Fruit fly (Drosophila melanogaster): ENCODE measurements around the gene CG31211.
A peak's percentile ranks its signal among the peaks of the same experiment; 100 is the strongest.

The CG31211 gene

dm6 chr3R:11968030-11968753, 18.7 kb downstream of the CG31211 start:
- TF ChIP-seq foxo (GFP tag; optimal IDR thresholded peaks at IDR 0.05) (no peak), CG32264 (GFP tag; optimal IDR thresholded peaks at IDR 0.05) (no peak)

DNA sequence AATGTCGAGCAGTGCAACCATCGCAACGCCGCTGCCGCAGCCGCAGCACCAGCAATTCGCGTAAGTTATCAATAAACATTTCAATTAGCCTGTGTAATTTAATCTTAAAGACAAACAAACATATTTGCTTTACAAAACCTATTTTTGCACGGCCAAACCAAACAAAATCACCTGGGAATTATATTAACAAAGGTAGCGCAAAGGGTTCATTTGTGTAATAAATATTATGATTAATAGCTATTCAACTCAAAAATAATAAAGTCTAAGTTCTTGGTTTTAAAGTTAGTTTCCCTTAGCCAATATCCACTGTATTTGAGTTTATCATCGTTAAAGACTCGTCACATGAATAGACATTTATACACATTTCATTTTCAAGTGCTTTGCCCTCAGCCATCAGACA, 19.7 kb downstream of the CG31211 start:
- peak; percentile 5 for TF ChIP-seq ey (GFP tag; optimal IDR thresholded peaks at IDR 0.05)
- no peak for TF ChIP-seq pan (optimal IDR thresholded peaks at IDR 0.05)

- TF ChIP-seq h (GFP tag; optimal IDR thresholded peaks at IDR 0.05) (no peak), fru (GFP tag; optimal IDR thresholded peaks at IDR 0.05) (no peak), CG32264 (GFP tag; optimal IDR thresholded peaks at IDR 0.05) (no peak), ey (GFP tag; optimal IDR thresholded peaks at IDR 0.05) (no peak), dl (GFP tag; optimal IDR thresholded peaks at IDR 0.05; ENCODE audit: insufficient read depth in 1 of 2, partially characterized antibody in 2 of 2) (no peak), Hr78 (GFP tag; optimal IDR thresholded peaks at IDR 0.05) (no peak)
Measured at dm6 chr3R:11971394-11971793, 21.9 kb downstream of the CG31211 start, which contains the start of gene GC2. Gene GC2 (plus strand): TSS chr3R:11971694.

DNA sequence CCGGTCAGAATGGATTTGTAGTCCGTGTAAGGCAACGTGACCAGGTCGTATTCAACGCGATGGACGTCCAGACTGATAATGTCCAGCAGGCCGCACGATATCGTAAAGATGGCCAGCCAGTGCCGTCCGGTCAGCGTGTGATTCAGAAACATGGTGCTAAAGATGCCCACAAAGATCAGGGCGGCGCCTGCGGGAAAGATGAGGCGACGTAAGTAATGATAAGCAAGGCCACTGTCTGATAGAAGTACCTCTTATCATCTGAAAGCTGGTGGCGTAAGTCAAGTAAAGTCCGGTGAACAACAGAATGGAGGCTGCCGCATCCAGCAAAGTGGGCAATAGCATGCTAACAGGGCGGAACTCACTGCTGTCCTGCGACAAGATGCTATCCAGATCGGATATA, 24.3 kb downstream of the CG31211 start:
- no peak for TF ChIP-seq Rel (GFP tag; optimal IDR thresholded peaks at IDR 0.05)
- TF ChIP-seq Rel (tag; optimal IDR thresholded peaks at IDR 0.05), result peak; percentile 35
- TF ChIP-seq brk (GFP tag; optimal IDR thresholded peaks at IDR 0.05), result no peak

DNA sequence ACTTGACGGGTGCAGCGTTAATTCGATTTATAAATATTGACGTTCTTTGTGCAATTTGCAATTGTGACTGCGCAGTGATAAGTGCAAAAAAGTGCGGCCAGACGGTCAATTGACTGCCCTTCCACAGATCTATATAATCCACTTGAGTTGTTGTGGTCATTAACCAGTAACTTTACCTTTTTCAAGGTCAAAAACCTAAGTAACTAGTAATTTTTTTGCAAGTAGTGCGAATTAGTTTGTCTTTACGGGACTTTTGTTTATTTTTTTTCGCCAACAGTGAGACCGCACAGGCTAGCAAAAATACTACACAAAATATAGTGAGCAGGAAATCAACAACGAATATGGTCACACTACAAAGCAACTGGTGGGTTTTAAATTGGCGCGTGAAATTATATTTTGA, 25.2 kb downstream of the CG31211 start, which contains the start of gene Tango9:
Gene Tango9 (minus strand): TSS at position 280 of the 400 bp plus-strand sequence.
- TF ChIP-seq pan (optimal IDR thresholded peaks at IDR 0.05) (no peak), Hr83 (GFP tag; optimal IDR thresholded peaks at IDR 0.05; ENCODE audit: poor library complexity, severe bottlenecking) (peak; percentile 36), rgr (GFP tag; optimal IDR thresholded peaks at IDR 0.05) (peak; percentile 51), Dfd (GFP tag; optimal IDR thresholded peaks at IDR 0.05) (no peak), tai (GFP tag; optimal IDR thresholded peaks at IDR 0.05) (no peak), psq (GFP tag; optimal IDR thresholded peaks at IDR 0.05) (no peak), foxo (GFP tag; optimal IDR thresholded peaks at IDR 0.05) (peak in 1 of 2 experiments; percentile 53), CG9705 (GFP tag; optimal IDR thresholded peaks at IDR 0.05) (peak; percentile 32), Jra (GFP tag; optimal IDR thresholded peaks at IDR 0.05) (no peak), CrebA (GFP tag; optimal IDR thresholded peaks at IDR 0.05; ENCODE audit: borderline replicate concordance) (no peak), lola (GFP tag; optimal IDR thresholded peaks at IDR 0.05) (no peak), brk (GFP tag; optimal IDR thresholded peaks at IDR 0.05) (no peak), GATAd (GFP tag; optimal IDR thresholded peaks at IDR 0.05) (no peak), CG32264 (GFP tag; optimal IDR thresholded peaks at IDR 0.05) (no peak), Mio (GFP tag; optimal IDR thresholded peaks at IDR 0.05) (no peak), ey (GFP tag; optimal IDR thresholded peaks at IDR 0.05) (peak; percentile 21), Hnf4 (GFP tag; optimal IDR thresholded peaks at IDR 0.05) (no peak), dl (GFP tag; optimal IDR thresholded peaks at IDR 0.05; ENCODE audit: insufficient read depth in 1 of 2, partially characterized antibody in 2 of 2) (no peak), sv (GFP tag; optimal IDR thresholded peaks at IDR 0.05) (no peak), br (GFP tag; optimal IDR thresholded peaks at IDR 0.05) (peak; percentile 33), Sp1 (GFP tag; optimal IDR thresholded peaks at IDR 0.05) (peak; percentile 42), HLH106 (tag; optimal IDR thresholded peaks at IDR 0.05) (peak; percentile 47), Abd-B (GFP tag; optimal IDR thresholded peaks at IDR 0.05) (no peak), jim (GFP tag; optimal IDR thresholded peaks at IDR 0.05) (no peak), OdsH (GFP tag; optimal IDR thresholded peaks at IDR 0.05) (no peak), sage (GFP tag; optimal IDR thresholded peaks at IDR 0.05) (no peak), usp (GFP tag; optimal IDR thresholded peaks at IDR 0.05) (no peak), fru (GFP tag; optimal IDR thresholded peaks at IDR 0.05) (peak; percentile 58), Rel (GFP tag; optimal IDR thresholded peaks at IDR 0.05) (no peak), Rel (tag; optimal IDR thresholded peaks at IDR 0.05) (peak; percentile 99), h (GFP tag; optimal IDR thresholded peaks at IDR 0.05) (peak; percentile 51), dmrt93B (GFP tag; optimal IDR thresholded peaks at IDR 0.05) (no peak), N (GFP tag; optimal IDR thresholded peaks at IDR 0.05) (no peak), Dif (GFP tag; optimal IDR thresholded peaks at IDR 0.05; ENCODE audit: partially characterized antibody) (no peak), dsf (GFP tag; optimal IDR thresholded peaks at IDR 0.05; ENCODE audit: borderline replicate concordance) (peak; percentile 13), woc (GFP tag; optimal IDR thresholded peaks at IDR 0.05) (no peak), Vsx2 (GFP tag; optimal IDR thresholded peaks at IDR 0.05; ENCODE audit: partially characterized antibody) (no peak), Myc (optimal IDR thresholded peaks at IDR 0.05) (peak; percentile 48), Hr78 (GFP tag; optimal IDR thresholded peaks at IDR 0.05) (no peak)

All from whole organism, wandering third instar larva.